Worm (Caenorhabditis elegans): ENCODE data around the gene C39D10.8.
A peak's percentile ranks its signal among the peaks of the same experiment; 100 is the strongest.

The C39D10.8 gene

DNA sequence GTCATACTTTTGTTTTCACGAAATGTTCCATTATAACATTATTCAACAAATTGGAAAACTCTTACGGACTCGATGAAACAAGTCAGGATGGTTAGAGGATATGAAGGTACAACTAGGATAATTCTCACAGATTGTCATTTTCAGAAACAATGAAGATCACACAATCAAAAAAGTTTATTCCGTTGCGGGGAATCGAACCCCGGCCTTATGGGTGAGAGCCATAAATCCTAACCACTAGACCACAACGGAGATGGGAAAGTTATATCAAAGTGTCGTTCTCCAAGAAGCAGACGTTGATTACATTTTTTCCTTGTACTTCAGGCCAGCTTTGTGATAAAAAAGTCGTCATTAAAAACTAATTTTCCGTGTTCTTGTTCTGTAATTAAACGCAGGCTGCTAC, 17.4 kb upstream of the C39D10.8 start:
- peak; percentile 2 for TF ChIP-seq F49E8.2 (tag; optimal IDR thresholded peaks at IDR 0.05; ENCODE audit: insufficient read depth)
- peak; percentile 68; the same call in 1 of the 2 replicates for TF ChIP-seq Y56A3A.18 (GFP tag; IDR thresholded peaks at IDR 0.05)
- peak; percentile 84 for TF ChIP-seq B0261.1 (tag; optimal IDR thresholded peaks at IDR 0.05)
- no peak for TF ChIP-seq B0019.2 (GFP tag; conservative IDR thresholded peaks at IDR 0.05)
- TF ChIP-seq ztf-25 (GFP tag; IDR thresholded peaks at IDR 0.05): 0 out of 2 replicates have a peak, but pooled peaks have one; percentile 58
- peak; percentile 36; the same call in 1 of the 2 replicates for TF ChIP-seq D2030.7 (GFP tag; IDR thresholded peaks at IDR 0.05)
- no peak for TF ChIP-seq C06A6.2 (GFP tag; conservative IDR thresholded peaks at IDR 0.05)
- no peak for TF ChIP-seq ceh-100 (GFP tag; IDR thresholded peaks at IDR 0.05)
- TF ChIP-seq him-1 (tag; optimal IDR thresholded peaks at IDR 0.05): peak; percentile 60
- peak; percentile 80 for TF ChIP-seq pbrm-1 (GFP tag; IDR thresholded peaks at IDR 0.05)
- no peak for TF ChIP-seq ztf-6 (GFP tag; IDR thresholded peaks at IDR 0.05)
- TF ChIP-seq nfyb-1 (GFP tag; IDR thresholded peaks at IDR 0.05): peak; percentile 61; the same call in 1 of the 2 replicates
- no peak for TF ChIP-seq sdz-38 (tag; optimal IDR thresholded peaks at IDR 0.05)
- no peak for TF ChIP-seq ama-1 (optimal IDR thresholded peaks at IDR 0.05)
- peak in 1 of 2 experiments; percentile 79 for TF ChIP-seq ama-1 (GFP tag; optimal IDR thresholded peaks at IDR 0.05)
- TF ChIP-seq snpc-1.1 (tag; optimal IDR thresholded peaks at IDR 0.05; ENCODE audit: insufficient read depth): peak; percentile 12
- TF ChIP-seq snpc-4 (GFP tag; optimal IDR thresholded peaks at IDR 0.05): no peak
- peak in 1 of 4 experiments; percentile 61 for TF ChIP-seq snpc-4 (tag; optimal IDR thresholded peaks at IDR 0.05)
- peak; percentile 58 for TF ChIP-seq mxl-1 (tag; optimal IDR thresholded peaks at IDR 0.05)
- peak; percentile 86 for TF ChIP-seq lin-26 (GFP tag; IDR thresholded peaks at IDR 0.05)
- TF ChIP-seq F22D6.2 (tag; optimal IDR thresholded peaks at IDR 0.05): no peak
- no peak for TF ChIP-seq hmg-1.2 (GFP tag; IDR thresholded peaks at IDR 0.05)
- 0 out of 2 replicates have a peak, but pooled peaks have one; percentile 24 for TF ChIP-seq ekl-4 (GFP tag; IDR thresholded peaks at IDR 0.05)
- peak; percentile 52 for TF ChIP-seq nhr-90 (tag; optimal IDR thresholded peaks at IDR 0.05)
- TF ChIP-seq die-1 (tag; optimal IDR thresholded peaks at IDR 0.05): peak; percentile 63
- peak; percentile 0 for TF ChIP-seq ztf-18 (tag; optimal IDR thresholded peaks at IDR 0.05)
- TF ChIP-seq rpc-1 (optimal IDR thresholded peaks at IDR 0.05): peak; percentile 91
- peak; percentile 94 for TF ChIP-seq rpc-1 (tag; optimal IDR thresholded peaks at IDR 0.05)
- TF ChIP-seq unc-62 (GFP tag; optimal IDR thresholded peaks at IDR 0.05): no peak
- no peak for TF ChIP-seq ccch-3 (GFP tag; optimal IDR thresholded peaks at IDR 0.05)
- peak; percentile 74 for TF ChIP-seq ZK185.1 (tag; optimal IDR thresholded peaks at IDR 0.05; ENCODE audit: poor library complexity, severe bottlenecking)
- peak; percentile 15 for TF ChIP-seq madf-10 (tag; optimal IDR thresholded peaks at IDR 0.05)
- peak; percentile 93 for TF ChIP-seq tbp1 (GFP tag; optimal IDR thresholded peaks at IDR 0.05)
- TF ChIP-seq ztf-26 (tag; optimal IDR thresholded peaks at IDR 0.05): peak; percentile 29
- TF ChIP-seq ceh-91 (GFP tag; IDR thresholded peaks at IDR 0.05): no peak
- TF ChIP-seq dpl-1 (GFP tag; optimal IDR thresholded peaks at IDR 0.05): no peak
- TF ChIP-seq rcor-1 (GFP tag; IDR thresholded peaks at IDR 0.05): 0 out of 2 replicates have a peak, but pooled peaks have one; percentile 46
- peak; percentile 60 for TF ChIP-seq snpc-1.3 (tag; optimal IDR thresholded peaks at IDR 0.05; ENCODE audit: insufficient read depth)
- peak; percentile 61 for TF ChIP-seq snpc-3.4 (tag; optimal IDR thresholded peaks at IDR 0.05)
- TF ChIP-seq rec-8 (tag; optimal IDR thresholded peaks at IDR 0.05): peak; percentile 18 to 40

DNA sequence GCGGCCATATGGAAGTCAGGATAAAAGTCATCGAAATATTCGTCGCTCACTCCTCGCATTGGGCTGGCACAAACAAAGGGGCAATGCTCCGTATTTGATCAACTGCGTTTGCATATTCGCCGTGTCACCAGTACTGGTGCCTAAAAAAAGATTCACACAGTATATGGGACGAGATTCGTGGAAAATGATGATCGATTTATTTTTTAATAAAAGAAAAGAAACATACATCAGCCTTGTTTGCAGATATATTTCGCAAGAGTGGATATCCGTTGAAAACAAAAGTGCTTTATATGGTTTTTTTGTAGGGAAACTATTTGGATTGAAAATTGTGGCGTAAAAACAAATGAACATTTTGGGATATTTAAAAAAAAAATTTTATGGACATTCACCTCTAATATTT, 16.9 kb upstream of the C39D10.8 start, which contains the start of gene latd-1:
Gene latd-1 (minus strand): TSS at position 101 of the 400 bp plus-strand sequence.
- TF ChIP-seq lir-1 (GFP tag; conservative IDR thresholded peaks at IDR 0.05) (no peak), D2030.7 (GFP tag; IDR thresholded peaks at IDR 0.05) (no peak)

Measured in whole organism, young adult.